Worm (Caenorhabditis elegans) whole organism, L2 larva: Measurements from ENCODE around the gene sru-25.

Experiments used
- F13H6.1 ChIP-seq: sonication (generic microtip); optimal IDR thresholded peaks from 2 replicates; lab custom pipeline; 2016; ENCODE audit warnings: missing genetic modification characterization, missing compliant biosample characterization
- ama-1 ChIP-seq: fragments of 150-350 bp; optimal IDR thresholded peaks from 2 replicates; lab custom pipeline; 2018; ENCODE audit warnings: inconsistent platforms
- egl-27 ChIP-seq: sonication (generic microtip); optimal IDR thresholded peaks from 3 replicates; lab custom pipeline; 2017; ENCODE audit warnings: missing biosample characterization, missing genetic modification reagents, missing genetic modification characterization
- elt-3 ChIP-seq: sonication (generic microtip); optimal IDR thresholded peaks from 2 replicates; lab custom pipeline; 2017; ENCODE audit warnings: missing biosample characterization, missing genetic modification characterization
- nhr-12 ChIP-seq: fragments of 150-350 bp; optimal IDR thresholded peaks from 2 replicates; lab custom pipeline; 2014; ENCODE audit warnings: missing biosample characterization, missing genetic modification characterization

DNA sequence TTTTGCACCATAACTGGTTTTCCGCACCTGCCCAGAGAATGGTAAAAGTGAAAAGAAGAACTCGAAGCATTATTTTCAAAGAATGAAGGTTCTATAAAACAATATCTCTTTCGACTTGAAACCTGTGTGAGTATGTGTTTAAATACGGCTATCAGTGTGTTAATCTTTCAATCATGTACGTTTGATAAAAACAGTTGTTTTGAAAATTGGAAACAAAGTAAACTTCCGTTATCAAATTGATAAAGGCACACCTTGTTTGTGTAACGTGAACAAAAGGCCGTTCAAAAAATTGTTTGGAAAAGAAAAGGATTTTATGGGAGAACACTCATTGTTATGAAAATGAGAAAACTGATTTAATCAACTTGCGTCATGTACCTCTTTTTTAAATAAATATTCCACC is 47.8 kb downstream of the sru-25 start, which contains the start of gene F48G7.7:
- TF ChIP-seq nhr-12 (tag; lab: Kevin White, UChicago) (no peak), elt-3 (tag; lab: Kevin White, UChicago) (no peak), ama-1 (no peak), F13H6.1 (tag; lab: Kevin White, UChicago) (no peak), egl-27 (no peak)
